Fruit fly (Drosophila melanogaster) Kc167 (cell line): ENCODE data around the gene sowah.

Experiments used
- Myc ChIP-seq: fragments of >200 bp; optimal IDR thresholded peaks from 2 replicates; lab custom pipeline; 2017; ENCODE audit warnings: missing external identifiers
- h ChIP-seq: fragments of >200 bp; optimal IDR thresholded peaks from 3 replicates; lab custom pipeline; 2018; ENCODE audit warnings: missing external identifiers
- psq ChIP-seq: fragments of >200 bp; optimal IDR thresholded peaks from 2 replicates; lab custom pipeline; 2017; ENCODE audit warnings: missing external identifiers
- ttk ChIP-seq: sonication (Bioruptor generic); optimal IDR thresholded peaks from 2 replicates; lab custom pipeline; 2017; ENCODE audit warnings: missing external identifiers

DNA sequence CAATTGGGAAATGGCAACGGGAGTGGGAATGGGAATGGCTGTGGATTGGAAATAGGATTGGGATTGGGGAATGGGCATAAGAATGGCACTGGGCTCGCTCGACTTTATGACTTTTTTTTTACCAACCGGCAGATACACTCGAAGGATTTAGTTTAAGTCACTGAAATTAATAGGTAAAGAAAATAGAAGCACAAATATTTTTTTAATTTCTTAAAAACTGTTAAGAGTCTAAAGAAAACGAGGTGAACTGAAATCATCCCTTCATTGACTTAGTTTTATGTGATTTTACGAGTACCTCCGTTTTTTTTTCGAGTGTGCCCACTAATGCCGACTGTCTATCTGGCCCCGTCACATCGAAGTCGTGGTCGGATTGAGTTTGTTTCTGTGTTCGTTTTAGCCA is 2.5 kb upstream of the sowah start:
- no peak for TF ChIP-seq psq
- no peak for TF ChIP-seq Myc (lab: Kevin White, UChicago)
- TF ChIP-seq h (lab: Kevin White, UChicago) = no peak
- no peak for TF ChIP-seq ttk (lab: Kevin White, UChicago)
